Worm (Caenorhabditis elegans): ENCODE results near the gene R09D1.14.

ce11 chrII:9482529-9482928 lies 23.2 kb upstream of the R09D1.14 start:
- TF ChIP-seq dao-5 (tag; optimal IDR thresholded peaks at IDR 0.05) = no peak
- TF ChIP-seq him-1 (tag; optimal IDR thresholded peaks at IDR 0.05) = no peak

Data from whole organism, L4/young adult.